Worm (Caenorhabditis elegans) whole organism, late embryonic: ENCODE results near the gene hlh-25.

Experiments
- ama-1 ChIP-seq: fragments of 150-350 bp; optimal IDR thresholded peaks from 2 replicates; lab custom pipeline; 2014
- ceh-34 ChIP-seq: sonication (generic microtip); optimal IDR thresholded peaks from 2 replicates; lab custom pipeline; 2016; ENCODE audit warnings: mild to moderate bottlenecking, missing genetic modification characterization, missing compliant biosample characterization
- elt-2 ChIP-seq: sonication (generic microtip); optimal IDR thresholded peaks from 2 replicates; lab custom pipeline; 2016; ENCODE audit warnings: missing genetic modification reagents, missing genetic modification characterization, missing compliant biosample characterization
- fkh-10 ChIP-seq: fragments of 150-350 bp; optimal IDR thresholded peaks from 2 replicates; lab custom pipeline; 2014; ENCODE audit warnings: missing biosample characterization, missing genetic modification reagents, missing genetic modification characterization
- fkh-6 ChIP-seq: sonication (generic microtip); optimal IDR thresholded peaks from 2 replicates; lab custom pipeline; 2016; ENCODE audit warnings: missing genetic modification characterization, missing compliant biosample characterization
- hlh-13 ChIP-seq: fragments of 200-800 bp; sonication (Bioruptor generic); optimal IDR thresholded peaks from 2 replicates; lab custom pipeline; 2018; ENCODE audit warnings: mild to moderate bottlenecking, missing genetic modification characterization, missing compliant biosample characterization
- lim-6 ChIP-seq: sonication (generic microtip); optimal IDR thresholded peaks from 2 replicates; lab custom pipeline; 2016; ENCODE audit warnings: missing genetic modification characterization, missing compliant biosample characterization
- nfya-1 ChIP-seq: sonication (generic microtip); optimal IDR thresholded peaks from 2 replicates; lab custom pipeline; 2017; ENCODE audit warnings: missing genetic modification characterization, mild to moderate bottlenecking, missing compliant biosample characterization, antibody characterized with exemption, moderate library complexity
- nhr-11 ChIP-seq: fragments of 150-350 bp; optimal IDR thresholded peaks from 2 replicates; lab custom pipeline; 2014; ENCODE audit warnings: missing biosample characterization, missing genetic modification characterization
- odd-2 ChIP-seq: sonication (generic microtip); optimal IDR thresholded peaks from 2 replicates; lab custom pipeline; 2017; ENCODE audit warnings: antibody characterized with exemption, mild to moderate bottlenecking, missing genetic modification characterization, missing compliant biosample characterization
- pag-3 ChIP-seq: sonication (generic microtip); optimal IDR thresholded peaks from 2 replicates; lab custom pipeline; 2016; ENCODE audit warnings: missing compliant biosample characterization, missing genetic modification characterization, borderline replicate concordance
- pha-4 ChIP-seq: fragments of 150-350 bp; optimal IDR thresholded peaks from 2 replicates; lab custom pipeline; 2018; ENCODE audit warnings: missing biosample characterization, missing genetic modification reagents, missing genetic modification characterization
- pros-1 ChIP-seq: fragments of 150-350 bp; optimal IDR thresholded peaks from 2 replicates; lab custom pipeline; 2014; ENCODE audit warnings: missing biosample characterization, missing genetic modification reagents, missing genetic modification characterization
- zip-5 ChIP-seq: sonication (generic microtip); optimal IDR thresholded peaks from 2 replicates; lab custom pipeline; 2016; ENCODE audit warnings: missing genetic modification characterization, missing compliant biosample characterization

DNA sequence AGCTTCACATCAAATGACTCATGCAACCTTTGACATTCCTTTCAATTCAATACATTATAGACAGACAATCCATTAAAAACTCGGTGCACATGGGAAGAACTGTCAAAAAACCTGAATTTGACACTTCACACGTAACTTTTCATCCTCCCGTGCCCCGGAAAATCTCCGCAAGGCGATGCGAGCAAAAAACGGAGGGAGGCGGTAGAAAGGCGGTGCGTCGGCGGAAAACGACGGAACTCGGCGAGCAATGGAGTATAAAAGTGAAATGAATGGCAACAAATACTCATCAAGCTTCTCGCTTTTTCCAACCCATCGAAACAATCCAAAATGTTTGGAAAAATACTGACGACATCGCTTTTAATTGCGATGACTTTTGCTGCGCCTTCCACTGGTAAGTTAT lies 43.0 kb downstream of the hlh-25 start, which contains the start of gene T25E4.1:
- TF ChIP-seq nfya-1 (tag; lab: Kevin White, UChicago) (no peak), odd-2 (no peak), lim-6 (tag; lab: Kevin White, UChicago) (no peak), ama-1 (lab: Kevin White, UChicago) (no peak), nhr-11 (tag; lab: Kevin White, UChicago) (no peak), hlh-13 (no peak), fkh-6 (no peak), pha-4 (tag; lab: Kevin White, UChicago) (no peak), ceh-34 (tag; lab: Kevin White, UChicago) (no peak), zip-5 (no peak), pag-3 (tag; lab: Kevin White, UChicago) (no peak), elt-2 (tag; lab: Kevin White, UChicago) (no peak), pros-1 (no peak), fkh-10 (GFP tag; lab: Kevin White, UChicago) (no peak)
